Fruit fly (Drosophila melanogaster): ENCODE results near the gene HGTX.
A peak's percentile ranks its signal among the peaks of the same experiment; 100 is the strongest.

The HGTX gene

DNA sequence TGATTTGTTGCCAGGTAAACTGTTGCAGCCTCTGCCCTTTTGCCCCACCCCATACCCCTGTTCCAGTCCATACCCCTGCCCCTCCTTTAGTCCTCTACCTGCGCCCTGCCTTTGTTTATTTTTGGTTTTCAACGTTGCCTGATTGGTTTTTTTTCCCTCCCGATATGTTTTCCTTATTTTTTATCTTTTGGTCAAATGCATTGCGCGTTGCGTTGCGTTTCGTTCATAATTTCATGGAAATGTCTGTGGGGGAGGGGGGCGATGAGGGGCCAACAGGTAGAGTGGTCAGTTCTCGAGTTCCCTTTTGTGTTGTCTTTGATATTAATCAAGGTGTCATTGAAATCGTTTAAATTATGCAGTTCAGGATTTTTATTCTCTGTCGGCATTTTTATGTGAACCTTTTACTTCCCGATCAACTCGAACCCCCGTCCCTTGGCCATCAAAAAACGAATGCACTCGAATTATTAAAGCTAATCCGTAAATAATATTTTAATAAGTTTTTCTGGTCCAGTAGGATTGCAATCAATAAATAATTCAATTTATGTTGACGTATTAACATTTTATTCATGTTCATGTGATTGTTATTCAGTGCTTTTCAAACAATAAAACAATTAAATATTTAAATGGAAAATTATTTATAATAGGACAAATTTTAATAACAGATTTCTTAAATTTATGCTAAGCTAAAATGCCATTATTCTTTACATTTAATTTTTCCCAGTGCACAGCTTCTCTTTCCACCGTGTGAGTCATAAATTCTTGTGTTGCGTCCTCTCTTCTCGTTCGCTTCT lies 35.6 kb upstream of the HGTX start (continued):
- TF ChIP-seq lov (optimal IDR thresholded peaks at IDR 0.05) (no peak), lov (GFP tag; IDR thresholded peaks at IDR 0.05) (0 out of 3 replicates have a peak, but pooled peaks have one; percentile 30), prd (optimal IDR thresholded peaks at IDR 0.05) (no peak), prd (GFP tag; IDR thresholded peaks at IDR 0.05) (peak; percentile 57; the same call in 2 of the 3 replicates), caup (GFP tag; optimal IDR thresholded peaks at IDR 0.05; ENCODE audit: severe bottlenecking) (no peak), jing (GFP tag; optimal IDR thresholded peaks at IDR 0.05) (no peak), Poxn (GFP tag; IDR thresholded peaks at IDR 0.05) (no peak), HHEX (GFP tag; optimal IDR thresholded peaks at IDR 0.05) (peak; percentile 23), CG1603 (tag; optimal IDR thresholded peaks at IDR 0.05) (peak; percentile 40), CG9876 (GFP tag; optimal IDR thresholded peaks at IDR 0.05) (no peak), CG30020 (tag; optimal IDR thresholded peaks at IDR 0.05) (peak; percentile 53), HLHmδ (GFP tag; optimal IDR thresholded peaks at IDR 0.05) (no peak), az2 (GFP tag; optimal IDR thresholded peaks at IDR 0.05) (peak; percentile 70), gsb (GFP tag; IDR thresholded peaks at IDR 0.05) (no peak), CoRest (tag; optimal IDR thresholded peaks at IDR 0.05) (peak; percentile 83), CG1529 (GFP tag; optimal IDR thresholded peaks at IDR 0.05) (peak; percentile 53), CG18764 (GFP tag; optimal IDR thresholded peaks at IDR 0.05) (peak; percentile 42), dimm (GFP tag; IDR thresholded peaks at IDR 0.05) (no peak), ham (GFP tag; IDR thresholded peaks at IDR 0.05) (no peak), CG13624 (GFP tag; optimal IDR thresholded peaks at IDR 0.05) (no peak), cwo (GFP tag; optimal IDR thresholded peaks at IDR 0.05) (peak; percentile 27), ATbp (GFP tag; optimal IDR thresholded peaks at IDR 0.05) (peak; percentile 24), CG6689 (GFP tag; IDR thresholded peaks at IDR 0.05) (peak; percentile 86), CG18476 (GFP tag; optimal IDR thresholded peaks at IDR 0.05) (peak; percentile 39), Rx (GFP tag; IDR thresholded peaks at IDR 0.05) (no peak), sqz (GFP tag; optimal IDR thresholded peaks at IDR 0.05) (peak; percentile 21), CG6765 (GFP tag; optimal IDR thresholded peaks at IDR 0.05) (no peak), zfh2 (GFP tag; optimal IDR thresholded peaks at IDR 0.05) (no peak), chn (GFP tag; optimal IDR thresholded peaks at IDR 0.05) (peak; percentile 7), CG2712 (tag; optimal IDR thresholded peaks at IDR 0.05) (peak; percentile 96), Asciz (GFP tag; optimal IDR thresholded peaks at IDR 0.05) (peak; percentile 23), row (GFP tag; IDR thresholded peaks at IDR 0.05) (peak; percentile 59), ac (GFP tag; optimal IDR thresholded peaks at IDR 0.05) (peak; percentile 64), trem (tag; optimal IDR thresholded peaks at IDR 0.05) (peak; percentile 93), Mrtf (GFP tag; IDR thresholded peaks at IDR 0.05) (no peak), CG30431 (GFP tag; optimal IDR thresholded peaks at IDR 0.05) (peak; percentile 34), Ptx1 (GFP tag; IDR thresholded peaks at IDR 0.05) (peak; percentile 43; the same call in 1 of the 2 replicates), ranshi (GFP tag; IDR thresholded peaks at IDR 0.05) (peak; percentile 8; the same call in 1 of the 2 replicates), MBD-R2 (GFP tag; IDR thresholded peaks at IDR 0.05) (no peak), HLH4C (GFP tag; IDR thresholded peaks at IDR 0.05; ENCODE audit: partially characterized antibody) (0 out of 3 replicates have a peak, but pooled peaks have one; percentile 38), tgo (GFP tag; IDR thresholded peaks at IDR 0.05) (peak; percentile 49; the same call in 1 of the 3 replicates), CG17802 (tag; optimal IDR thresholded peaks at IDR 0.05) (no peak), tx (GFP tag; optimal IDR thresholded peaks at IDR 0.05) (no peak), ssp (GFP tag; IDR thresholded peaks at IDR 0.05) (peak; percentile 30; the same call in 1 of the 2 replicates), HmgZ (tag; optimal IDR thresholded peaks at IDR 0.05) (peak; percentile 18), dmrt99B (tag; optimal IDR thresholded peaks at IDR 0.05) (peak; percentile 63), Sin3A (optimal IDR thresholded peaks at IDR 0.05) (no peak), CG17361 (GFP tag; IDR thresholded peaks at IDR 0.05) (peak; percentile 93), CG32767 (GFP tag; IDR thresholded peaks at IDR 0.05) (no peak), Dbx (GFP tag; IDR thresholded peaks at IDR 0.05) (no peak)
